Worm (Caenorhabditis elegans) whole organism, L1 larva: ENCODE measurements around the gene bgnt-1.1.

ENCODE experiments used
- C16A3.4 ChIP-seq: fragments of 150-350 bp; optimal IDR thresholded peaks from 2 replicates; lab custom pipeline; 2014; ENCODE audit warnings: missing biosample characterization, missing genetic modification characterization
- C34B4.2 ChIP-seq: sonication (generic microtip); optimal IDR thresholded peaks from 2 replicates; lab custom pipeline; 2017; ENCODE audit warnings: mild to moderate bottlenecking, missing genetic modification characterization, missing compliant biosample characterization
- Y116A8C.19 ChIP-seq: sonication (generic microtip); optimal IDR thresholded peaks from 2 replicates; lab custom pipeline; 2016; ENCODE audit warnings: missing compliant biosample characterization, missing genetic modification characterization, borderline replicate concordance
- blmp-1 ChIP-seq: fragments of 150-350 bp; optimal IDR thresholded peaks from 2 replicates; lab custom pipeline; 2014; ENCODE audit warnings: missing biosample characterization, missing genetic modification characterization
- ceh-8 ChIP-seq: fragments of 200-800 bp; sonication (Bioruptor generic); optimal IDR thresholded peaks from 2 replicates; lab custom pipeline; 2018; ENCODE audit warnings: mild to moderate bottlenecking, missing genetic modification characterization, moderate library complexity, missing compliant biosample characterization
- ceh-82 ChIP-seq, 3 experiments: fragments of 150-350 bp in 1 of 3; sonication (generic microtip) in 2 of 3; optimal IDR thresholded peaks; 2 replicates each; lab custom pipeline; 2014 to 2017; ENCODE audit warnings: missing biosample characterization in 3 of 3, missing genetic modification characterization in 3 of 3
- ceh-90 ChIP-seq: sonication (generic microtip); optimal IDR thresholded peaks from 2 replicates; lab custom pipeline; 2016; ENCODE audit warnings: missing genetic modification characterization, missing compliant biosample characterization
- ces-1 ChIP-seq: fragments of 150-350 bp; optimal IDR thresholded peaks from 2 replicates; lab custom pipeline; 2014; ENCODE audit warnings: missing biosample characterization, missing genetic modification reagents, missing genetic modification characterization
- dsc-1 ChIP-seq: sonication (generic microtip); optimal IDR thresholded peaks from 2 replicates; lab custom pipeline; 2016; ENCODE audit warnings: mild to moderate bottlenecking, missing genetic modification characterization, missing compliant biosample characterization
- egl-27 ChIP-seq, 2 experiments: fragments of 150-350 bp in 1 of 2; sonication (generic microtip); optimal IDR thresholded peaks; 3 replicates each; lab custom pipeline; 2017 to 2018; ENCODE audit warnings: missing biosample characterization in 2 of 2, missing genetic modification characterization in 2 of 2, missing genetic modification reagents in 2 of 2
- elt-2 ChIP-seq: sonication (generic microtip); optimal IDR thresholded peaks from 2 replicates; lab custom pipeline; 2016; ENCODE audit warnings: missing genetic modification characterization, mild to moderate bottlenecking, inconsistent platforms, missing compliant biosample characterization, missing genetic modification reagents
- fkh-4 ChIP-seq: sonication (generic microtip); optimal IDR thresholded peaks from 2 replicates; lab custom pipeline; 2016; ENCODE audit warnings: missing compliant biosample characterization, missing genetic modification characterization, borderline replicate concordance
- fkh-8 ChIP-seq: sonication (generic microtip); optimal IDR thresholded peaks from 2 replicates; lab custom pipeline; 2016; ENCODE audit warnings: mild to moderate bottlenecking, missing genetic modification characterization, missing compliant biosample characterization
- hpl-2 ChIP-seq: fragments of 150-350 bp; optimal IDR thresholded peaks from 2 replicates; lab custom pipeline; 2014; ENCODE audit warnings: missing biosample characterization, missing genetic modification reagents, missing genetic modification characterization
- jun-1 ChIP-seq: fragments of 150-350 bp; optimal IDR thresholded peaks from 2 replicates; lab custom pipeline; 2014; ENCODE audit warnings: missing biosample characterization, missing genetic modification reagents, missing genetic modification characterization
- lin-13 ChIP-seq: fragments of 150-350 bp; optimal IDR thresholded peaks from 2 replicates; lab custom pipeline; 2014; ENCODE audit warnings: missing biosample characterization, missing genetic modification reagents, missing genetic modification characterization
- lin-35 ChIP-seq, 2 experiments: fragments of 150-350 bp; optimal IDR thresholded peaks; 2 replicates each; lab custom pipeline; 2014; ENCODE audit warnings: missing biosample characterization in 2 of 2, missing genetic modification characterization in 2 of 2, missing genetic modification reagents in 2 of 2
- lir-3 ChIP-seq: sonication (generic microtip); optimal IDR thresholded peaks from 2 replicates; lab custom pipeline; 2016; ENCODE audit warnings: mild to moderate bottlenecking, missing genetic modification characterization, moderate library complexity, missing compliant biosample characterization; ENCODE audit not compliant: poor library complexity
- lsy-2 ChIP-seq, 2 experiments: fragments of 150-350 bp; optimal IDR thresholded peaks; 2 replicates each; lab custom pipeline; 2014; ENCODE audit warnings: missing biosample characterization in 2 of 2, missing genetic modification characterization in 2 of 2
- mep-1 ChIP-seq: fragments of 150-350 bp; optimal IDR thresholded peaks from 2 replicates; lab custom pipeline; 2014; ENCODE audit warnings: missing biosample characterization, missing genetic modification characterization
- nhr-20 ChIP-seq: sonication (generic microtip); optimal IDR thresholded peaks from 2 replicates; lab custom pipeline; 2016; ENCODE audit warnings: mild to moderate bottlenecking, missing genetic modification characterization, missing compliant biosample characterization
- nhr-237 ChIP-seq: fragments of 150-350 bp; optimal IDR thresholded peaks from 2 replicates; lab custom pipeline; 2014; ENCODE audit warnings: missing biosample characterization, missing genetic modification characterization
- nhr-28 ChIP-seq: fragments of 150-350 bp; optimal IDR thresholded peaks from 2 replicates; lab custom pipeline; 2014; ENCODE audit warnings: missing biosample characterization, missing genetic modification characterization
- nhr-71 ChIP-seq: sonication (generic microtip); optimal IDR thresholded peaks from 2 replicates; lab custom pipeline; 2016; ENCODE audit warnings: mild to moderate bottlenecking, missing genetic modification characterization, moderate library complexity, missing compliant biosample characterization
- nhr-77 ChIP-seq: fragments of 150-350 bp; optimal IDR thresholded peaks from 2 replicates; lab custom pipeline; 2014; ENCODE audit warnings: missing biosample characterization, missing genetic modification characterization
- nhr-90 ChIP-seq: sonication (generic microtip); optimal IDR thresholded peaks from 2 replicates; lab custom pipeline; 2016; ENCODE audit warnings: mild to moderate bottlenecking, missing genetic modification characterization, missing compliant biosample characterization; ENCODE audit not compliant: poor library complexity
- pax-3 ChIP-seq: fragments of 200-800 bp; sonication (Bioruptor generic); optimal IDR thresholded peaks from 2 replicates; lab custom pipeline; 2018; ENCODE audit warnings: mild to moderate bottlenecking, missing genetic modification characterization, moderate library complexity, missing compliant biosample characterization
- skn-1 ChIP-seq: fragments of 150-350 bp; optimal IDR thresholded peaks from 2 replicates; lab custom pipeline; 2014; ENCODE audit warnings: missing biosample characterization, missing genetic modification characterization
- snu-23 ChIP-seq: sonication (generic microtip); optimal IDR thresholded peaks from 2 replicates; lab custom pipeline; 2016; ENCODE audit warnings: missing genetic modification characterization, missing compliant biosample characterization
- unc-130 ChIP-seq: fragments of 150-350 bp; optimal IDR thresholded peaks from 2 replicates; lab custom pipeline; 2017; ENCODE audit warnings: missing biosample characterization, missing genetic modification characterization, inconsistent platforms
- unc-62 ChIP-seq: fragments of 150-350 bp; optimal IDR thresholded peaks from 2 replicates; lab custom pipeline; 2014; ENCODE audit warnings: missing biosample characterization, missing genetic modification reagents, missing genetic modification characterization
- unc-86 ChIP-seq: sonication (generic microtip); optimal IDR thresholded peaks from 2 replicates; lab custom pipeline; 2016; ENCODE audit warnings: missing genetic modification characterization, missing compliant biosample characterization
- zip-4 ChIP-seq: fragments of 200-800 bp; sonication (Bioruptor generic); optimal IDR thresholded peaks from 2 replicates; lab custom pipeline; 2018; ENCODE audit warnings: mild to moderate bottlenecking, missing genetic modification characterization, moderate library complexity, missing compliant biosample characterization
- ztf-11 ChIP-seq, 2 experiments: sonication (generic microtip); optimal IDR thresholded peaks; 2 replicates each; lab custom pipeline; 2016 to 2017; ENCODE audit warnings: missing genetic modification characterization in 2 of 2, missing biosample characterization in 1 of 2, missing compliant biosample characterization in 1 of 2

Gene bgnt-1.1

DNA sequence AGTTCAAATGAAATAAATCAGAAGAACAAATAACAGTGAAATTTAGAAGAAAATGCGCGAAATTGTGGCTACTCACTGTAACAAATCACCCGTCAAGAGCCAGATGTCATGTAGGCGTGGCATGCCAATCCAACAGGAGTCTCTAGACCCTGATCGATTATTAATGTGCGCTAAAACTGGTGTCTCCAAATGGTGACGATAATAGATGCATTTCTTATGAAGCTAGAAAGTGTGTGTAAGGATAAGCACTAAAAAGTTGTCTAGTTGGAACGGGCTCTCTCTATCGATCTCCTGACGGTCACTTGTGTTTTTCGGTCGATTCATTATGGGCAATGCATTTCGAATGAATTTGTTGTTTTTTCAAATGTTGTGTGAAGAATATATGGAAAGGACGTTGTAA is 10.8 kb upstream of the bgnt-1.1 start, which contains the start of gene mec-3:
TSS of gene mec-3 (minus strand) at position 101 of the 400 bp plus-strand sequence.
- TF ChIP-seq nhr-237 (tag; lab: Kevin White, UChicago) (no peak), unc-86 (tag; lab: Kevin White, UChicago) (peak; percentile 43), blmp-1 (tag; lab: Kevin White, UChicago) (no peak), unc-130 (no peak)

DNA sequence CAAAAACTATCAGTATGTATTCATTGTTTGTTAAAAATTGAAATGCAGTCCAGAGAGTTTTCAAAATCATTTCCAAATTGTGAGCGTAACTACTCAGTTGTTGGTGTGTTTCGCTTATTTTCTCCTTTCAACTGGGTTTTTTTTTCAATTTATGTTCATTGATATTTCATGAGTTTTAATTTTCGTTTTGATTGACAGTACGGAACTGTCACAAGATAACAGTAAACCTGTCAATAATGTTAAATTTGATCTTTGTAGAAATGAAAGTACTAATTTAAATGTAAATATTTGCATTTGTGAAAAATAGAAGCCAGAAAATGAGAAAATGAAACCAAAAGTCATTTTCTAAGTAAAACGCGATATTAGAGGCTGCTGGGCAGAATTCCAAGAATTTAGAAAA is 10.0 kb upstream of the bgnt-1.1 start:
- TF ChIP-seq pax-3 (tag; lab: Kevin White, UChicago) (no peak), lsy-2 (tag; optimal IDR thresholded peaks at IDR 0.05; lab: Kevin White, UChicago) (no peak), ceh-90 (tag; lab: Kevin White, UChicago) (no peak), ces-1 (GFP tag; lab: Kevin White, UChicago) (no peak), unc-62 (no peak), Y116A8C.19 (tag; lab: Kevin White, UChicago) (no peak), jun-1 (tag; lab: Kevin White, UChicago) (no peak), hpl-2 (GFP tag; lab: Kevin White, UChicago) (no peak), lin-13 (GFP tag; lab: Kevin White, UChicago) (no peak), skn-1 (no peak), snu-23 (GFP tag; lab: Kevin White, UChicago) (no peak), C34B4.2 (no peak), elt-2 (tag; lab: Kevin White, UChicago) (no peak)

DNA sequence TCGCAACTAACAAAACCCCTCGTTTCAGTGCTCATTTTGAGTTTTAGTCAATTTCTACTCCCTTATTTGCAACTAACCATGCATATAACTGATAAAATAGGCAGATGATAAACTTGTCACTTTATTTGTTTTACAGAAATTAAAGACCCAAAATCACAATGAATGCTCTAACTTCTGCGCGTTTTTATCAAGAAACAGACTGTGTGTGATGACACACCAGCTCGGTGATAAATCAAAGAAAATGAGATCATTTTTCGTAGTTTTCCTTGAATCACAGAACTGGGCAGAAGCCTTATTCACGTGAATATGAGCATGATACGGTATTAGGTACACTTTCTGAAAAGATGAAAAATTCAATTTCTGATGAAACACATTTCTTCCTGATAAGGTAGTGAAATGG is 9.5 kb upstream of the bgnt-1.1 start:
- TF ChIP-seq ceh-8 (GFP tag; lab: Kevin White, UChicago) (no peak), C16A3.4 (tag; lab: Kevin White, UChicago) (no peak), jun-1 (tag; lab: Kevin White, UChicago) (no peak), nhr-90 (tag; lab: Kevin White, UChicago) (peak; percentile 42), nhr-71 (tag; lab: Kevin White, UChicago) (peak; percentile 43), elt-2 (tag; lab: Kevin White, UChicago) (peak; percentile 99), mep-1 (tag; lab: Kevin White, UChicago) (no peak), fkh-8 (tag; lab: Kevin White, UChicago) (no peak), lin-35 (GFP tag; optimal IDR thresholded peaks at IDR 0.05; lab: Kevin White, UChicago) (peak in 1 of 2 experiments; percentile 21), nhr-20 (tag; lab: Kevin White, UChicago) (peak; percentile 51), fkh-4 (tag; lab: Kevin White, UChicago) (no peak)

DNA sequence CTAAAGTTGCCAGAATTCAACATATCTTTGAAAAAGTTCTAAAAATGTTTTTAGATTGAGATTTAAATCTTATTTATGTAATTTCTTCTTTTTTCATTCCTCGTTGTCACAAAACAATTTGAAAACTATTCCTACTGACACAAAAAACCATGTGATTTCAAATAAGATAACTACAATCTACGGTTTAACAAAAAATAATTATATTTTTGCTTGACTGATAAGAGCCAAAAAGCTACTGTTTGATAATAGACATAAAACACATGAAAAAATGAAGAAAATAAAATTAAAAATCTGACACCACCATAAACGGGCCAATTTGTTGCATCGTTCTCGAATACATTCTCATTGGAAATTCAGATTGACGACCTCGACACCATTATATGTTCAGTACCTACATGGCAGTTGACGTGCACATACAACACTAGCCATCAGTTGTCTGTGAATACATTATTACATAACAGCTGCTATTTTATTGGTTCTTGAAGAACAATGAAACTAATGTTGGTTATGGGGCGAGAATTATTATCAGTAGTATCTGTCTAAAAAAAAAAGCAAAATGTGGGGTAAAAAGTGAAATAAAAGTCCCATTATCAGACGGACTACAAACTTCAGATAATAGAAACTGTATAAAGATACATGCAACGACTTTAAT is 8.5 kb upstream of the bgnt-1.1 start, which contains the start of gene ugt-43:
TSS of gene ugt-43 (plus strand) at position 602 of the 652 bp plus-strand sequence.
- TF ChIP-seq C16A3.4 (tag; lab: Kevin White, UChicago) = no peak
- no peak for TF ChIP-seq ceh-82 (tag; optimal IDR thresholded peaks at IDR 0.05; lab: Kevin White, UChicago)
- TF ChIP-seq dsc-1 (tag; lab: Kevin White, UChicago) = no peak
- TF ChIP-seq elt-2 (tag; lab: Kevin White, UChicago) = peak; percentile 60
- TF ChIP-seq, all 84 proteins: peak for 1

DNA sequence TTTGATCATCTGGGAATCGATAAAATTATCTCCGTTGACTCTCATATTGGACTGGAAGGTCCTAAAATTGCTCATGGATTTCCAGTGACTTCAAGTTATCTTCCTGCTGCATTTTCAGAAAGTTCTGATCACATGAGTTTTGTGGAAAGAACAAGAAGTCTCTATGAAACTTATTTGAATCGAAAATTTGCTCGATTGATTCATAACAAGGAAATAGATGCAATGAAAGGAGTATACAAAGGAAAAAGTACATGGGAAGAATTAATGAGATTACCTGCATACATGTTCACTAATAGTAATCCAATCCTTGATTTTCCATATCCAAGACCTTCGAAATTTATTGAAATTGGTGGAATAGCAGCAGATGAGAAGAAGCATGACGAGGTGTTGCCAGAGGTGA is 6.8 kb upstream of the bgnt-1.1 start:
- TF ChIP-seq zip-4 (GFP tag; lab: Kevin White, UChicago) (no peak), lsy-2 (tag; optimal IDR thresholded peaks at IDR 0.05; lab: Kevin White, UChicago) (no peak), nhr-77 (tag; lab: Kevin White, UChicago) (no peak), C34B4.2 (no peak), egl-27 (tag; optimal IDR thresholded peaks at IDR 0.05; lab: Kevin White, UChicago) (no peak), lir-3 (tag; lab: Kevin White, UChicago) (no peak), hpl-2 (GFP tag; lab: Kevin White, UChicago) (no peak), nhr-28 (tag; lab: Kevin White, UChicago) (no peak), unc-86 (tag; lab: Kevin White, UChicago) (no peak), ztf-11 (tag; optimal IDR thresholded peaks at IDR 0.05; lab: Kevin White, UChicago) (no peak)
